Worm (Caenorhabditis elegans) whole organism, midembryonic: ENCODE results near the gene C30A5.16.

Source experiments
- T22C8.4 ChIP-seq: fragments of 200-800 bp; sonication (Bioruptor generic); IDR thresholded peaks from 2 replicates; pipeline ENCODE4 v1.3.6; 2022; ENCODE audit warnings: missing genetic modification characterization, missing compliant biosample characterization
- cog-1 ChIP-seq: sonication (generic microtip); optimal IDR thresholded peaks from 2 replicates; lab custom pipeline; 2016; ENCODE audit warnings: missing genetic modification characterization, missing compliant biosample characterization
- flt-1 ChIP-seq: fragments of 200-800 bp; sonication (Bioruptor generic); IDR thresholded peaks from 2 replicates; pipeline ENCODE4 v1.3.6; 2022; ENCODE audit warnings: missing genetic modification characterization, missing compliant biosample characterization
- klf-2 ChIP-seq: fragments of 200-800 bp; sonication (Bioruptor generic); conservative IDR thresholded peaks from 2 replicates; pipeline ENCODE4 v1.3.6; 2022; ENCODE audit warnings: missing genetic modification reagents, missing genetic modification characterization, missing compliant biosample characterization
- med-1 ChIP-seq: sonication (generic microtip); optimal IDR thresholded peaks from 2 replicates; lab custom pipeline; 2017; ENCODE audit warnings: missing genetic modification characterization, mild to moderate bottlenecking, missing compliant biosample characterization, antibody characterized with exemption, missing genetic modification reagents; ENCODE audit not compliant: insufficient read depth
- ref-1 ChIP-seq: fragments of 200-800 bp; sonication (Bioruptor generic); conservative IDR thresholded peaks from 2 replicates; pipeline ENCODE4 v1.3.6; 2022; ENCODE audit warnings: missing genetic modification reagents, missing genetic modification characterization, missing compliant biosample characterization
- tab-1 ChIP-seq: fragments of 200-800 bp; sonication (Bioruptor generic); IDR thresholded peaks from 2 replicates; pipeline ENCODE4 v1.3.6; 2022; ENCODE audit warnings: missing genetic modification characterization, missing compliant biosample characterization
- ztf-23 ChIP-seq: fragments of 200-800 bp; sonication (Bioruptor generic); IDR thresholded peaks from 2 replicates; pipeline ENCODE4 v1.3.6; 2022; ENCODE audit warnings: missing genetic modification reagents, missing genetic modification characterization, missing compliant biosample characterization
- ztf-29 ChIP-seq: fragments of 200-800 bp; sonication (Bioruptor generic); IDR thresholded peaks from 2 replicates; pipeline ENCODE4 v1.3.6; 2022; ENCODE audit warnings: missing genetic modification reagents, missing genetic modification characterization, missing compliant biosample characterization

C30A5.16 gene

ce11 chrIII:8191695-8192094, 26.3 kb upstream of the C30A5.16 start, which contains the start of gene C50C3.1:
C50C3.1 (plus strand) TSS chrIII:8191995.
- TF ChIP-seq klf-2 (GFP tag; lab: Robert Waterston, UW) = no peak
- no peak for TF ChIP-seq tab-1
- no peak for TF ChIP-seq ref-1 (GFP tag; lab: Robert Waterston, UW)
- TF ChIP-seq med-1 (GFP tag; lab: Kevin White, UChicago) = no peak
- TF ChIP-seq flt-1 (GFP tag; lab: Robert Waterston, UW) = no peak
- no peak for TF ChIP-seq ztf-23 (GFP tag; lab: Robert Waterston, UW)
- TF ChIP-seq ztf-29 (GFP tag; lab: Robert Waterston, UW) = no peak
- TF ChIP-seq T22C8.4 = no peak
- no peak for TF ChIP-seq cog-1 (tag; lab: Kevin White, UChicago)

ce11 chrIII:8199060-8199459, 19.0 kb upstream of the C30A5.16 start:
- TF ChIP-seq med-1 (GFP tag; lab: Kevin White, UChicago) = no peak
- no peak for TF ChIP-seq ztf-23 (GFP tag; lab: Robert Waterston, UW)
- TF ChIP-seq ref-1 (GFP tag; lab: Robert Waterston, UW) = no peak
- no peak for TF ChIP-seq ztf-29 (GFP tag; lab: Robert Waterston, UW)
- TF ChIP-seq T22C8.4 = no peak
- TF ChIP-seq flt-1 (GFP tag; lab: Robert Waterston, UW) = no peak
- TF ChIP-seq cog-1 (tag; lab: Kevin White, UChicago) = no peak
- no peak for TF ChIP-seq klf-2 (GFP tag; lab: Robert Waterston, UW)
- no peak for TF ChIP-seq tab-1

ce11 chrIII:8201117-8201516, 16.9 kb upstream of the C30A5.16 start, which contains the start of gene unc-36:
unc-36 (minus strand) TSS chrIII:8201217.
- no peak for TF ChIP-seq cog-1 (tag; lab: Kevin White, UChicago)
- TF ChIP-seq ztf-23 (GFP tag; lab: Robert Waterston, UW) = no peak
- no peak for TF ChIP-seq ref-1 (GFP tag; lab: Robert Waterston, UW)
- TF ChIP-seq ztf-29 (GFP tag; lab: Robert Waterston, UW) = no peak
- TF ChIP-seq T22C8.4 = no peak
- no peak for TF ChIP-seq flt-1 (GFP tag; lab: Robert Waterston, UW)
- no peak for TF ChIP-seq tab-1
- no peak for TF ChIP-seq med-1 (GFP tag; lab: Kevin White, UChicago)
- TF ChIP-seq klf-2 (GFP tag; lab: Robert Waterston, UW) = no peak

- TF ChIP-seq klf-2 (GFP tag; lab: Robert Waterston, UW) = no peak
- TF ChIP-seq ztf-23 (GFP tag; lab: Robert Waterston, UW) = no peak
- no peak for TF ChIP-seq ztf-29 (GFP tag; lab: Robert Waterston, UW)
Observed at ce11 chrIII:8201760-8202159, 16.3 kb upstream of the C30A5.16 start.

ce11 chrIII:8202754-8203153, 15.3 kb upstream of the C30A5.16 start, which contains the start of gene snb-5:
snb-5 (plus strand) TSS chrIII:8203054.
- TF ChIP-seq klf-2 (GFP tag; lab: Robert Waterston, UW) = no peak
- no peak for TF ChIP-seq ztf-23 (GFP tag; lab: Robert Waterston, UW)
- TF ChIP-seq ref-1 (GFP tag; lab: Robert Waterston, UW) = no peak
- no peak for TF ChIP-seq ztf-29 (GFP tag; lab: Robert Waterston, UW)
- no peak for TF ChIP-seq med-1 (GFP tag; lab: Kevin White, UChicago)
- TF ChIP-seq tab-1 = no peak
- no peak for TF ChIP-seq cog-1 (tag; lab: Kevin White, UChicago)
- no peak for TF ChIP-seq T22C8.4
- TF ChIP-seq flt-1 (GFP tag; lab: Robert Waterston, UW) = no peak

ce11 chrIII:8209775-8210174, 8.2 kb upstream of the C30A5.16 start, which contains the start of gene C30A5.10:
C30A5.10 (minus strand) TSS chrIII:8209875.
- TF ChIP-seq ztf-23 (GFP tag; lab: Robert Waterston, UW) (no peak), ztf-29 (GFP tag; lab: Robert Waterston, UW) (no peak), T22C8.4 (no peak), ref-1 (GFP tag; lab: Robert Waterston, UW) (no peak), med-1 (GFP tag; lab: Kevin White, UChicago) (no peak), tab-1 (no peak), cog-1 (tag; lab: Kevin White, UChicago) (no peak), flt-1 (GFP tag; lab: Robert Waterston, UW) (no peak), klf-2 (GFP tag; lab: Robert Waterston, UW) (no peak)

ce11 chrIII:8211562-8211961, 6.5 kb upstream of the C30A5.16 start:
- TF ChIP-seq flt-1 (GFP tag; lab: Robert Waterston, UW) (no peak), ztf-23 (GFP tag; lab: Robert Waterston, UW) (no peak), klf-2 (GFP tag; lab: Robert Waterston, UW) (no peak), T22C8.4 (no peak), ztf-29 (GFP tag; lab: Robert Waterston, UW) (no peak), med-1 (GFP tag; lab: Kevin White, UChicago) (no peak)

ce11 chrIII:8216224-8216623, 1.8 kb upstream of the C30A5.16 start, which contains the start of gene unc-86:
unc-86 (minus strand) TSS chrIII:8216336.
- TF ChIP-seq T22C8.4 (no peak), tab-1 (no peak), cog-1 (tag; lab: Kevin White, UChicago) (no peak), klf-2 (GFP tag; lab: Robert Waterston, UW) (no peak), ztf-23 (GFP tag; lab: Robert Waterston, UW) (no peak), ztf-29 (GFP tag; lab: Robert Waterston, UW) (no peak), flt-1 (GFP tag; lab: Robert Waterston, UW) (no peak), med-1 (GFP tag; lab: Kevin White, UChicago) (no peak)

ce11 chrIII:8220081-8220480, 2.1 kb downstream of the C30A5.16 start:
- TF ChIP-seq ztf-29 (GFP tag; lab: Robert Waterston, UW) = no peak
- no peak for TF ChIP-seq klf-2 (GFP tag; lab: Robert Waterston, UW)
- no peak for TF ChIP-seq med-1 (GFP tag; lab: Kevin White, UChicago)
- no peak for TF ChIP-seq T22C8.4
- no peak for TF ChIP-seq flt-1 (GFP tag; lab: Robert Waterston, UW)
- no peak for TF ChIP-seq ref-1 (GFP tag; lab: Robert Waterston, UW)
- TF ChIP-seq cog-1 (tag; lab: Kevin White, UChicago) = no peak
- TF ChIP-seq tab-1 = no peak
- no peak for TF ChIP-seq ztf-23 (GFP tag; lab: Robert Waterston, UW)
